Fruit fly (Drosophila melanogaster) Kc167 (cell line): ENCODE measurements around the gene Mbs.

ENCODE experiments used
- Myc ChIP-seq: fragments of >200 bp; optimal IDR thresholded peaks from 2 replicates; lab custom pipeline; 2017; ENCODE audit warnings: missing external identifiers
- Sin3A ChIP-seq: fragments of >200 bp; optimal IDR thresholded peaks from 2 replicates; lab custom pipeline; 2018; ENCODE audit warnings: missing external identifiers
- h ChIP-seq: fragments of >200 bp; optimal IDR thresholded peaks from 3 replicates; lab custom pipeline; 2018; ENCODE audit warnings: missing external identifiers
- insv ChIP-seq: fragments of >200 bp; optimal IDR thresholded peaks from 3 replicates; lab custom pipeline; 2018; ENCODE audit warnings: missing external identifiers
- psq ChIP-seq: fragments of >200 bp; optimal IDR thresholded peaks from 2 replicates; lab custom pipeline; 2017; ENCODE audit warnings: missing external identifiers
- ttk ChIP-seq: sonication (Bioruptor generic); optimal IDR thresholded peaks from 2 replicates; lab custom pipeline; 2017; ENCODE audit warnings: missing external identifiers

Gene Mbs

DNA sequence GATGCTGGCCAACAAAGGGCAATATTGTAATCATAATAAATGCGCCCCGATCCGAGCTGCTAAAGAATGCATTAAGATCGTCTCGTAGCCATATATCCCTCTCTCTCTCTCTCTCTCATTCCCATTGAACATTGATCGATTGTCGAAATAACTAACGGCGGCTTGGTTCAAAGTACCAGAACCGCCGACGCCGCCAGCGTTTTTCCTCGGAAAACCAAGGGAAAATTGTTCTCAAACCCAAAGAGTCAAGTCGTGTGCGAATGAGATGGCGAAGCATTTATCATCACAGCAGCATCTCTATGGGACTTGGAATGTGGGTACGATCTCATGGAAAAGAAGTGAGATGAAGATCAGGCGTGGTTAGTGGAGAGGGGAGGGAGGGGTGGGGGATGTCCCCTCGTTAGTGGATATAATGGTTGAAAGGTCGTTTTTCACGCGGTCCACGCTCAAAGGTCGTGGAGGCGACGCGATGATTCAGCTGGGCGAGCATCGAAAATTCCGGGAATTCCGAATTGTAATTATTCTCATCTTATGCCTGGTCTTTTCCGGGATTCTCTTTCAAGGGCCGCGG is 7.9 kb upstream of the Mbs start:
- TF ChIP-seq Myc (lab: Kevin White, UChicago) (no peak), psq (lab: Kevin White, UChicago) (no peak), Sin3A (lab: Kevin White, UChicago) (no peak), insv (lab: Kevin White, UChicago) (no peak), ttk (lab: Kevin White, UChicago) (no peak)

DNA sequence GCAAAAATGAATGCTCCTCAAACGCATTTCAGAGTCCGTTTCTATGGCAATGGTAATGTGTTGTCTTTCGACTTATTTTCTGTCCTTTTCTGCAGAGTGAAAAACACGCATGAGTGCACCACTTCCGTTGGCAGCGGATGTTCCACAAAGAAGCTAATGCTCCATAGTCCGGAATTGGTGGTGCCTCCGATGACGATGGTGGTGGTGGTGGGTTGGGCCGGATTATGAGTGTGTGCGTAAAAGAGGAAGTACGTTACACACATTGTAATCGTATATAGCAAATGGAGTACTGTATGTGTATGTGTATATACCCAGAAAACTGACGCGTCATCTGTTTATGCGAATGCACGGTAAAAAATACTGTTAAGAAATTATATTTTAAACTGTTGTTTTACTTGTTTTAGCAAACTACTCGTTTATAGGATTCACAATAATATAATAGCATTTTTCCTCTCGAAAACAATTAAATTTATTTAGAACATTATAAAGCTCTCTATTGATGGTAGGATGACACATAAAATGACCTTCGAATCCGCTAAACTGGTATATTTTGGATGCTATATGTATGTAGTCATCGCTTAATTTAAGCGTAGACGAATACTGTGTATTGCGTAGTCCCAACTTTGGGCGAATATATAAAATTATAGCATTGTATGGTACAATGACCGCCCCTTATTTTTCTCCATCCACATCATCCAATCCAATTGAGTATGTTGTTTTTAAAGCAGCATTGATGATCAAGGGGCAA is 6.5 kb upstream of the Mbs start:
- TF ChIP-seq insv (lab: Kevin White, UChicago) (no peak), Sin3A (lab: Kevin White, UChicago) (no peak), psq (lab: Kevin White, UChicago) (no peak), ttk (lab: Kevin White, UChicago) (no peak), Myc (lab: Kevin White, UChicago) (no peak)

DNA sequence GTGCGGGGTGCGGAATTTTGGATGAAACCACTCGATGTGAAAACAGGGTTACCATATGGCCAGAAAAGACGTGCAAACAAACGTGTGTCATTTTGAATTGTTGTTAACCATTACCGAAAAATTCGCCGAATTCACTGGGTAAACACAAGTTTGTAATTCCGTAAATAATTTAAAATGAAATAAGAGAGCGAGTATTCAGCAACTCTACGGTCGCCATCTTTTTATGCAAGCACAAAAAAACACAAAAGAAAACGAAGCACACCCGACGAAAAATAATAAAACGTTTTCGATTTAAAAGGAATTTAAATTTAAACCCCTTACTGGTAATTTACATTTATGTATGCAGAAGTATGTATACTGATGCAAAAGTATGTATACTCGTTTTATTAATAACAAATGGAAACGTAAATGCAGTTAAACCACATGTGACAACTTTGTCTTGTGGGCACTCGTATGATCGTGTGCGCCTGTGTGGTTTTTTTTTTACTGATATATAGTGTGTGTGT is 5.9 kb upstream of the Mbs start:
- TF ChIP-seq psq (lab: Kevin White, UChicago): no peak
- no peak for TF ChIP-seq h
- TF ChIP-seq insv (lab: Kevin White, UChicago): no peak
- no peak for TF ChIP-seq ttk (lab: Kevin White, UChicago)
- TF ChIP-seq Sin3A (lab: Kevin White, UChicago): no peak
- TF ChIP-seq Myc (lab: Kevin White, UChicago): no peak

DNA sequence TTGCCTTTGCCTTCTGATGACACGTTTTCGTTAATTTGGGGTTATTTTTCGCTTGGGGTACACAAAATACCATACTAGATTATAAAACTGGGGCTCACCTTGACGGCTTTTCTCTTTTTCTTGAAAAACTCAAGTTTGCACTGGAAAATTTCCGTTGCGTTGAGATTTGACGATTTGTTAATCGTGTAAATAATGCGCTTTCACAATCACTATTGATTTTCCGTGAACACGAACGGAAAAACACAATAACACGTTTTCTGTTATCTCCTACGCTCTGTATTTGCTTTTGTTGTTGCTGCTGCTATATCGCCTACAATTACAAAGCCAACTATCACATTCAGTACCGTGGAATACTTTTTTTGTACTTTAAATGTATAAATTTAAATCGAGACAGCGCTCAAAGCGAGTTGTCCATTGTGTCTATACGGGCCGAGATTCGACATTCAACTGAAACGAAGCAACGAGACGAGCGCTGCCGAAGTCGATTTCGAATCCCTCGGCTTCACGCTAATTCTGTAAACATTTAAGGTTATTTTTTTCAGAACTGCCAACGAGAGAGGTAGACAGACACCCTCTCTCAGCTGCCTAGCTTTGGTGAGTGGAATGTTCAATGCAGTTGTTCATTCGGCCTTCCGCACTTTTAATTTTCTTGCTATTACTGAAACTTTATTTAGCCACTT is 5.2 kb upstream of the Mbs start:
- no peak for TF ChIP-seq h
- TF ChIP-seq Sin3A (lab: Kevin White, UChicago): no peak
- TF ChIP-seq Myc (lab: Kevin White, UChicago): no peak
- no peak for TF ChIP-seq ttk (lab: Kevin White, UChicago)
- no peak for TF ChIP-seq psq (lab: Kevin White, UChicago)
- no peak for TF ChIP-seq insv (lab: Kevin White, UChicago)

DNA sequence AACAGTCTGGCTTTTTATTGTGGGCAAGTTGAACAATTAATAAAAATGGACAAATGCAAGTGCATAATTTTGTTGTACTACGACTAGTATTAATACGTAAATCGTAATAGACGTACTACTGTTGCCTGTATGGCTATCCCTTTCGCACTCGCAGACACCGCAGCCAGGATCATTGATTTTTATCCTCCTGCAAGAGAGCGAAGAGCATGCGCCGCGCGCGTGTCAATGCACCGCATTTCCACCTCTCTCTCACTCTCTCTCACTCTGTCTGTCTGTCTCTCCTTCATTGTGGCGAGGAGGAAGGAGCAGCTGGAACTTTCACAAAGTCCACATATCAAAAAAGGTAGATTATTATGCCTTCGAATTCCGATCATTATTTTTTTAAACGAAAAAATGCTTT is 4.7 kb upstream of the Mbs start:
- TF ChIP-seq psq (lab: Kevin White, UChicago) (no peak), Myc (lab: Kevin White, UChicago) (no peak), insv (lab: Kevin White, UChicago) (no peak), Sin3A (lab: Kevin White, UChicago) (no peak), h (no peak), ttk (lab: Kevin White, UChicago) (no peak)

DNA sequence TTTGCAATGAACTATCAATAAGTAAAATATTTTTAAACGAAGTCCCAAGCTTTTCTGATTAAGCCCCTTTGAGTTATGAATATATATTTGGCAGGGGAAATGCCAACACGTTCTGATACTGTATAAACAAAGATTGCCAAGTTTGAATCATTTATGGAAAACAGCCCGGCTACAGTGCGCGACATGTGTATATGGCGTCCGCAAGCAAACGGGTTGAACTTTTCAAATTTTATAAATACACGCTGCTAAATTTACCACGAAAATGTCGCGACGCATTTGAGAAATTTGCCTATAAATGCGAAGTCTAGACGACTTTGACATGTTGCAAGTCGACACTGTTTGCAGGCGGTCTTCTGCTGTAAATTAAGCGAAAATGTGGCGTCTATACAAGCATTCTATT is 3.7 kb upstream of the Mbs start:
- no peak for TF ChIP-seq Myc (lab: Kevin White, UChicago)
- TF ChIP-seq h: no peak
- no peak for TF ChIP-seq insv (lab: Kevin White, UChicago)
- no peak for TF ChIP-seq psq (lab: Kevin White, UChicago)
- TF ChIP-seq ttk (lab: Kevin White, UChicago): no peak
- TF ChIP-seq Sin3A (lab: Kevin White, UChicago): no peak

DNA sequence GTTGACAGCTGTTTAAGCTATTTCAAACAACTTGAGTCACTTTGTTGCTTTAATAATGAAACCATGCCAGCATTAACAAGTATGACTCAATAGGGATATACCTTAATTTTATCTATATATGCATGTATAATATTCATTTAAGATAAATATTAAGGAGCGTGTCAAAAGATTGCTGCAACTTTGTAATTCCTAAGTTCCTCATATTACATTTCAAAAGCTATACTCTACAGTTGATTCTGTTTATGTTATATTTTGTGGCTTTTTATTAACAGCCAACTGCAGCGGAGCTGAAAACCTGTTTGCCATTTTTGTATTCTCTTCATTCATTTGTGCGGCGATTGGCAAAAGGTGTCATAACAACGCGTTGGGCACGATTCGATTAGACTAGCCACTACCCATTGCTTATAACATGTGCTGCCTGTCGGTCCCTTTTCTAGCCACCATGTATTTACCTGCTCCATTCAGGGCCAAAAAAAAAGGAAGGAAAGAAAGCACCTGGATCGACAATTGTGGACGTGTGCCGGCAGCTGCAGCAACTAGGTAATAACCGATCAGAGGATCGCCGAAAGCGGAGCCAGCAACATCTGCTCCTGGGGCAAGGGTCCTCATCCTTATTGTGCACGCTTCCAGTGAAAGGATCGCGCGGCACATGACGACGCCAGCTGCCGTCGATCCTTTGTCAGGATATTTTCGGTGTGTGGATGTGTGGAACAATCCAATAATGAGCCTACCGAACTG is 2.9 kb upstream of the Mbs start:
- no peak for TF ChIP-seq Myc (lab: Kevin White, UChicago)
- no peak for TF ChIP-seq Sin3A (lab: Kevin White, UChicago)
- TF ChIP-seq insv (lab: Kevin White, UChicago): no peak
- no peak for TF ChIP-seq h
- TF ChIP-seq ttk (lab: Kevin White, UChicago): no peak
- TF ChIP-seq psq (lab: Kevin White, UChicago): no peak

DNA sequence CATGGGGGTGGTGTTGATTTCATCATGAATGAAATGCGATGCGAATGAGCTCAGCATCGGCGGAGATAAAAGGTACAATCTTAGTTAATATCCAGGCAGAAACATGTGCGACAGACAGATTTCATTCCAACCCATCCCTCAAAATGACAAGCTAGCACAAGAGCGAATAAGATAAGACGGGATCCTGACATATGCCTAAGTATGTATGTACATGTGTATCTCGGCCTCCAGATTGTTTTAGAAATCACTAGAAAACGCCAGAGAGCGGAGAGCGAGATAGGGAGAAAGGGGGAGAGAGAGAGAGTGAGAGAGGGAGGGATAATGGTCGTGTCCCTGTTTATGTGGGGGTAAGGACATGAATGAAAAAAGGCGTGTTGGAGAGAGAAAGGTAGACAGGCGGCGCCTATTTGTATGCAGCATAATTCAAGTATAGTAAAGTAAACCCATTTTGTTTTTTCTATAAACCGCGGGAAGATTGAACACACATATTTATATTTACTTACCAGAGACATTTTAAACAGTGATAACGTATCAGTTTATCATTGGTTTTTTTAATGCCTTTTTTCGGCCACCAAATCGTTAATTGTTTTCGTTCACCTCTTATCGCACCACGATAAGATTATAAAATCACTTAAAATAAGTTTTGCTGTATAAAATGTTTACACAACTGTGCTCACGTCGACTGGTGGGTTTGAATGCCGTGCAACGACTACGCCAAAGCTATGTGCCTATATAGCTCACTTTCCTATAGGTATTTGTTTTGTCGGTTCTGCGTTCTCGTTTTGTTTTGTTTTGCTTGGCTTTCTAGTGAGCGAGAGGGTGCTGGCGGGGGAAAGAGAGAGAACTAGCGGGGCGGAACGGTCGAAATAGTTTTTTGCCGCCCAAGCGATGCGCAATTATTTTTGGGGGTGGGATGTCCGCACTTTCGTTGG is 1.5 kb upstream of the Mbs start:
- no peak for TF ChIP-seq Myc (lab: Kevin White, UChicago)
- no peak for TF ChIP-seq Sin3A (lab: Kevin White, UChicago)
- TF ChIP-seq h: no peak
- TF ChIP-seq psq (lab: Kevin White, UChicago): no peak
- TF ChIP-seq ttk (lab: Kevin White, UChicago): no peak
- TF ChIP-seq insv (lab: Kevin White, UChicago): no peak

DNA sequence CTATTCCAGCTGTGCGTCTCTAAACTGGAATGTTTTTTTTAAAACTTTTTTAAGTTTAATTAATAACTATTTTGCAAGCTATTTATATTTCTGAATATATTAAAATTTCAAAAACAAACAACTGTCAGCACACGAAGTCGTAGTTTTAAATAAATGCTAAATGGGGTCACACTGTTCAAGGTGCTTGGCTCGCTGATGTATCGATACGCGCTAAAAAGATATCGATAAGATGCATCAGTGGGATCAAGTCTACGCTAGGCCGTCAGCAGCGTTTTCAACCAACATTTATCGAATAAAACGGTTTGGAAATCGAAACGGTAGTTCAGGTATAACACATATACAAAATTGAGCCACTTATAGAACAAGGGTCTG is 886 bp upstream of the Mbs start, which contains the start of gene Diap1:
TSS of gene Diap1 (minus strand) at position 148 of the 372 bp plus-strand sequence.
- TF ChIP-seq Sin3A (lab: Kevin White, UChicago) (no peak), ttk (lab: Kevin White, UChicago) (no peak), Myc (lab: Kevin White, UChicago) (no peak), insv (lab: Kevin White, UChicago) (no peak), psq (lab: Kevin White, UChicago) (no peak), h (no peak)
